Fruit fly (Drosophila melanogaster): ENCODE measurements around the gene CG9154.

Gene CG9154

DNA sequence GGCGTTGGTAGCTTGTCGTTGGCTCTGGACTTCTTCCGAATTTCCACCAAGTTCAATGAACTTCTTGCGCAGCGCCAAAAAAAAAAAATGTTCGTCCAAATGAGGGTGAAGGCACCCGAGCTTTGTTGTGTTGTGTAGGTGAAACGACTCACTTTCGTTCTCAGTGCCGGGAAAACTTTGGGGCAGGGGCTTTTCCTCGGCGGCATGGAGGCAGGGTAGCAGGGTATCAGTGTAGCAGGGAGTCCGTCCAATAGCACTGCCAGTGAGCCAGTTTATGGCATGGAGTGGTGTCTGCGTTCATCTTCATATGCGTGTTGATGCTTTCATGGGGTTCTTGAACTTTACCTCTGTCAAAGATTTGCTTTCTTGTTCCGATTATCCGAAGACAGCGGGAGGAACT, 3.8 kb upstream of the CG9154 start (continued):
- TF ChIP-seq CG12942 (GFP tag; optimal IDR thresholded peaks at IDR 0.05) (no peak), phol (tag; optimal IDR thresholded peaks at IDR 0.05) (no peak), Ets65A (GFP tag) (no peak), Ptx1 (GFP tag; IDR thresholded peaks at IDR 0.05) (no peak), seq (GFP tag; IDR thresholded peaks at IDR 0.05) (peak; percentile 35; the same call in 1 of the 2 replicates), ATbp (GFP tag; optimal IDR thresholded peaks at IDR 0.05) (no peak), CG12769 (tag; optimal IDR thresholded peaks at IDR 0.05) (no peak), HLH3B (GFP tag; IDR thresholded peaks at IDR 0.05) (no peak), CG33213 (GFP tag; optimal IDR thresholded peaks at IDR 0.05) (no peak), Dbx (GFP tag; IDR thresholded peaks at IDR 0.05) (no peak), chm (GFP tag; IDR thresholded peaks at IDR 0.05) (no peak), Jarid2 (GFP tag; optimal IDR thresholded peaks at IDR 0.05) (no peak), MBD-R2 (GFP tag; IDR thresholded peaks at IDR 0.05) (no peak), CG5180 (GFP tag; optimal IDR thresholded peaks at IDR 0.05) (no peak), Nf-YA (GFP tag; IDR thresholded peaks at IDR 0.05) (no peak), Hr3 (GFP tag; optimal IDR thresholded peaks at IDR 0.05) (no peak), CG16815 (GFP tag; optimal IDR thresholded peaks at IDR 0.05) (no peak), usp (GFP tag; optimal IDR thresholded peaks at IDR 0.05) (no peak), inv (GFP tag; IDR thresholded peaks at IDR 0.05; ENCODE audit: partially characterized antibody) (no peak), Taf1 (GFP tag; IDR thresholded peaks at IDR 0.05) (no peak), trem (tag; optimal IDR thresholded peaks at IDR 0.05) (no peak), crol (GFP tag; IDR thresholded peaks at IDR 0.05) (peak; percentile 60; the same call in 1 of the 2 replicates), CG10979 (tag; optimal IDR thresholded peaks at IDR 0.05) (no peak), Lpt (GFP tag; optimal IDR thresholded peaks at IDR 0.05) (no peak), CG31441 (GFP tag; IDR thresholded peaks at IDR 0.05) (no peak), tio (GFP tag; optimal IDR thresholded peaks at IDR 0.05) (no peak), CG10543 (GFP tag; optimal IDR thresholded peaks at IDR 0.05) (peak; percentile 39), lmd (GFP tag; IDR thresholded peaks at IDR 0.05) (no peak), abd-A (tag; optimal IDR thresholded peaks at IDR 0.05) (peak; percentile 68), CG10431 (GFP tag; optimal IDR thresholded peaks at IDR 0.05) (peak; percentile 13), ranshi (GFP tag; IDR thresholded peaks at IDR 0.05) (no peak), CG6254 (GFP tag; optimal IDR thresholded peaks at IDR 0.05) (no peak), sqz (GFP tag; optimal IDR thresholded peaks at IDR 0.05) (peak; percentile 72), CG30020 (tag; optimal IDR thresholded peaks at IDR 0.05) (no peak), Lhr (GFP tag; optimal IDR thresholded peaks at IDR 0.05) (no peak), yki (optimal IDR thresholded peaks at IDR 0.05) (no peak), run (tag; optimal IDR thresholded peaks at IDR 0.05) (no peak), twi (tag; optimal IDR thresholded peaks at IDR 0.05) (no peak), al (GFP tag; IDR thresholded peaks at IDR 0.05) (no peak), sc (optimal IDR thresholded peaks at IDR 0.05) (no peak), sc (GFP tag; optimal IDR thresholded peaks at IDR 0.05) (no peak), sd (tag; optimal IDR thresholded peaks at IDR 0.05) (no peak), CG12155 (GFP tag; optimal IDR thresholded peaks at IDR 0.05) (no peak), kni (GFP tag; optimal IDR thresholded peaks at IDR 0.05) (peak; percentile 52), psq (GFP tag; optimal IDR thresholded peaks at IDR 0.05) (no peak), knrl (GFP tag; IDR thresholded peaks at IDR 0.05; ENCODE audit: partially characterized antibody) (no peak), CG1602 (GFP tag; optimal IDR thresholded peaks at IDR 0.05) (no peak), gcm2 (GFP tag; optimal IDR thresholded peaks at IDR 0.05) (no peak), Dek (tag; optimal IDR thresholded peaks at IDR 0.05) (no peak), NfI (GFP tag; optimal IDR thresholded peaks at IDR 0.05) (no peak), mam (GFP tag; optimal IDR thresholded peaks at IDR 0.05) (no peak), CrebB (tag; optimal IDR thresholded peaks at IDR 0.05) (no peak), pros (GFP tag; optimal IDR thresholded peaks at IDR 0.05) (peak; percentile 28)
